Worm (Caenorhabditis elegans) whole organism, young adult: ENCODE results near the gene srj-38.

ENCODE experiments used
- Y79H2A.3 ChIP-seq: fragments of 200-800 bp; sonication (Bioruptor generic); conservative IDR thresholded peaks from 2 replicates; pipeline ENCODE4 v1.3.6; 2022; ENCODE audit warnings: missing genetic modification reagents, missing genetic modification characterization, missing compliant biosample characterization
- ama-1 ChIP-seq, 3 experiments: fragments of 150-350 bp in 1 of 3; sonication (generic microtip) in 2 of 3; optimal IDR thresholded peaks; 2 replicates each; lab custom pipeline; 2014 to 2018; ENCODE audit warnings: missing biosample characterization in 2 of 3, missing genetic modification characterization in 2 of 3, missing genetic modification reagents in 2 of 3
- egl-44 ChIP-seq: fragments of 200-800 bp; sonication (Bioruptor generic); IDR thresholded peaks from 2 replicates; pipeline ENCODE4 v1.3.6; 2022; ENCODE audit warnings: missing genetic modification reagents, missing genetic modification characterization, missing compliant biosample characterization
- hrde-1 ChIP-seq: sonication (generic microtip); optimal IDR thresholded peaks from 2 replicates; lab custom pipeline; 2016; ENCODE audit warnings: missing genetic modification characterization, mild to moderate bottlenecking, missing compliant biosample characterization, moderate library complexity, missing genotype, missing genetic modification reagents, borderline replicate concordance
- madf-3 ChIP-seq: fragments of 200-800 bp; sonication (Bioruptor generic); IDR thresholded peaks from 2 replicates; pipeline ENCODE4 v1.3.6; 2022; ENCODE audit warnings: missing genetic modification reagents, missing genetic modification characterization, missing compliant biosample characterization
- snpc-4 ChIP-seq, 5 experiments: fragments of 150-350 bp in 1 of 5; sonication (generic microtip) in 4 of 5; optimal IDR thresholded peaks; 2 replicates each; lab custom pipeline; 2014 to 2018; ENCODE audit warnings: missing genetic modification characterization in 5 of 5, missing biosample characterization in 3 of 5, antibody characterized with exemption in 2 of 5, mild to moderate bottlenecking in 2 of 5, missing compliant biosample characterization in 2 of 5, missing genotype in 2 of 5, moderate library complexity in 2 of 5, missing genetic modification reagents in 1 of 5

DNA sequence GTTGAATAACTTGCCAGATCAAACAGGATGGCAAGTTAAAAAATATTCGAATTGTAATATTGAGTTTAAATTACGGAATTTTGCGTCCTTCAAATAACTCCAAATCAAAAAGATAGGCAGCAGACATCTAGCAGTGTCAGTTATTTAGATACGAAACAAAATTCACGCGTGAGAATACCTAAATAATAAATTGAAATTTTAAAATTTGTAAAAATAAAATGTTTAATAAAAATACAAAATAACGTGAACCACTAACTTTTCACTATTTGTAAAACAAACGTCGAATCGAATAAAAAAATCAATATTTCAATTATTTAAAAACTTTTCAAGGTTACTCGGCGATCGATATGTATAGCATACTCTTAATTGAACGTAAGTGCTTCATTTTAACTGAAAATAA is 8.3 kb downstream of the srj-38 start, which contains the start of gene T02B11.9:
- TF ChIP-seq madf-3 (GFP tag; lab: Robert Waterston, UW) (no peak), snpc-4 (GFP tag; optimal IDR thresholded peaks at IDR 0.05; lab: Kevin White, UChicago) (no peak), snpc-4 (tag; optimal IDR thresholded peaks at IDR 0.05; lab: Kevin White, UChicago) (no peak), ama-1 (optimal IDR thresholded peaks at IDR 0.05; lab: Kevin White, UChicago) (no peak), ama-1 (GFP tag; optimal IDR thresholded peaks at IDR 0.05; lab: Kevin White, UChicago) (no peak), egl-44 (GFP tag; lab: Robert Waterston, UW) (no peak), Y79H2A.3 (GFP tag; lab: Robert Waterston, UW) (no peak), hrde-1 (tag; lab: Kevin White, UChicago) (no peak)
